Worm (Caenorhabditis elegans): ENCODE results near the gene T24D8.6.

Gene T24D8.6

DNA sequence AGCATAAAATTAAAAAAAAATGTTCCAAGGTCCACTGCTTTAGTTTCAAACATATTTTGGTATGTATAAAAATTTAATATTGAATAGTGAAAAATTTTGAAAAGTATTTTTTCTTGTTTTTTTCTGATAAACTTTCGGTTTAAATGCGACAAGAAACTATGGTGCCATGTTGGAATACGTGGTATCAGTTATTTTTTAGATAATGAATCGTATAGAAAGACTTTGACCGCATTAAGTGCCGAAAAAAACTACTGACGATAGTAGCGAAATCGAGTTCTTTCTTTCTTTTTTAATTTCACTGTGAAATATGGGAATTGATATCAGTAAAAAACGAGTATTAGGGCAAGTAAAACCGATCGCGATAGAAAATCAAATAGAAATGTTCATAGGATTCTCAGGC lies at the start of gene T24D8.6:
T24D8.6 (minus strand) TSS at position 101 of the 400 bp plus-strand sequence.
- no peak for TF ChIP-seq unc-62 (GFP tag; optimal IDR thresholded peaks at IDR 0.05)

DNA sequence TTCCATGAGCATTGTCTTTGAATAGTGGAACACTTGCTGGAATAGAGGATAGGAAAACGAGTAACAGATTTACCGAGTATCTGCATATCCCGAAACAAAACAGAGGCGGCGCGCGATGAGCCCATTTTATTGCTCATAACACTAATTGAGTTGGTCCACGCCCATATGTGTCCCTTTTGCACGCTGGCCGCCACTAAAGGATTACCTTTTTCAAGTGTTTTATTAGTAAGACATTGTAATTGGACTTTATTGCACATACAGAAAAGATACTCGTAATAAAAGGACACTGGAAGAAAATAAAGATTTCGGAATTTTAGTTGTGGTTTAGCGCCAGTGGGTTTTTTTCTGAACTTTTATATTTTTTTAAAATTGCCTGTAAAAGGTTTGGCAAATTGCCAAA lies 47.5 kb upstream of the T24D8.6 start, which contains the start of gene hlh-15:
hlh-15 (minus strand) TSS at position 101 of the 400 bp plus-strand sequence.
- no peak for TF ChIP-seq unc-62 (GFP tag; optimal IDR thresholded peaks at IDR 0.05)

DNA sequence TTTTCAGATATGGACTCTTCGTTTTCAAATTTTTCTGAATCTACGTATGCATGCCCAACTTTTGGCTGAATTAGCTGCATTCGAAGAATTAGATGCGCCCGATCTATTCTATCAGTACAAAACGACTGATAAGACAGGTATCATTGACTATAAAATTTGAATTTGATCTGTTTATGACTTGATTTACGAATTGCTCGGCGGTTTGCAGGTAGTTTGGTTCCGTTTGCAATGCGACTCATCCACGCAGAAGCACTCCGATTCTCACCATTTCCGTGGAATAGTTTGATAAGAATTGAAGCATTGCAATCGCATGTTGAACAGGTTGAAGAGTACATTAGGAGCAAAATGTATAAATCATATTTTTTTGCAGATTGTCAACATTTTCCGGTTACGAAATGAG lies 45.2 kb upstream of the T24D8.6 start:
- no peak for TF ChIP-seq unc-62 (GFP tag; optimal IDR thresholded peaks at IDR 0.05)

- TF ChIP-seq unc-62 (GFP tag; optimal IDR thresholded peaks at IDR 0.05) = no peak
Observed at ce11 chrX:2409243-2409741, 43.5 kb upstream of the T24D8.6 start, which contains the start of the genes C43H6.12 and trpp-12. Gene C43H6.12, plus strand, starts transcription at chrX:2409607. Gene trpp-12, plus strand, starts transcription at chrX:2409691.

DNA sequence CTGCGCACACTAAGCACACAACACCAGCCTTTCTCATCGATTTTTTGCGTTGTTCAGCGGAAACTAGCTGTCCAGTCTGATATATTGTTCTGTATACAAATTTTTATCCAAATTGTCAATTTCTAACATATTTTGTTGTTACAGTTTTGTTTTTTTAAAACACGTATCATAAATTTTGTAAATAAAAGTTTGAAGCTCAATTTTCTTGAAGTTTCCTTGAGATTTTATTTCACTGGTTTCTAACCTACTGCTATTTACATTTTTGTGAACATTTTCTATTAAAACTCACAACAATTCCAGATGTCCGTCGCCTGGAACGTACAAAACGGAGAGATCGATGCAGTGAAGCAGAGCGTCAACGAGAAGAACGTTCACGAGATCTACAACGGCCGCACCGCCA lies 41.4 kb upstream of the T24D8.6 start, which contains the start of gene mtpn-1:
mtpn-1 (plus strand) TSS at position 301 of the 400 bp plus-strand sequence.
- TF ChIP-seq unc-62 (GFP tag; optimal IDR thresholded peaks at IDR 0.05) = no peak

DNA sequence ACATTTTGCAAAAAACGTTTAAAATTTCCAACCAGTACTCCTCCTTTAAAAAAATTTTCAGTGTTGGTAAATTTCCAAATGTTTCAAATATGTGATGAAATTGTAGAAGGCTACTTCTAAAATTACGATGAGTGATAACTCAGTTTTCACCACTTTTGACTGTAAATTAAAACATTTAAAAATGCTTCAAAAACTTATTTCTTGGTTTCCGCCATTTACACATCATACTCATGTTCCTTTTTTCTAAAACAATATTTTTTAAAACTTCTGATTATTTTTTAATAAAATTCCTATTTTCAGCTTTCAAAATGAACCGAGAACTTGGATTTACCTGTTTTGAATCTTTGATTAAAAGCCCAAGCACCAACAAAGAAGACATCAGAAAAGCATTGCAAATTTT lies 37.9 kb upstream of the T24D8.6 start, which contains the start of gene C43H6.4:
C43H6.4 (plus strand) TSS at position 301 of the 400 bp plus-strand sequence.
- no peak for TF ChIP-seq unc-62 (GFP tag; optimal IDR thresholded peaks at IDR 0.05)

- no peak for TF ChIP-seq unc-62 (GFP tag; optimal IDR thresholded peaks at IDR 0.05)
Observed at ce11 chrX:2401883-2402282, 36.1 kb upstream of the T24D8.6 start, which contains the start of gene dhhc-9. Gene dhhc-9, minus strand, starts transcription at chrX:2402036.

DNA sequence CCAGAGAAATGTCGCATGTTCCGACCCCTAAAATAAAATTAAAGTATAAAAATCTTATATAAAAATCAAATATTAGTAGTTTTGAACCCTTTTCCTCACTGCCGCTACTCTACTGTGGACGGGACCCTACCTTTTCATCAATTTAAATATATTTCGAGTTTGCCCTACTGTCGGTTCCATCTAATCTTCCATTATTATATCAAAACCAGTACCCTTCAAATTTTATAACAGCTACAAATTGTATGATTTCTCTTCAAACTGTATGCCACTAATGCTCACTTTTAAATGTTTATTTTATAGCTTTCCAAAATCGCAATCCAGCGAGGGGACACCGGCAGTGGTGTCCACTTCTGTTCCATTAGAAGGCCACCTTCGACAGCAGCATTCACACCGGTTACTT lies 29.2 kb upstream of the T24D8.6 start, which contains the start of gene C43H6.6:
C43H6.6 (plus strand) TSS at position 301 of the 400 bp plus-strand sequence.
- TF ChIP-seq unc-62 (GFP tag; optimal IDR thresholded peaks at IDR 0.05) = no peak

DNA sequence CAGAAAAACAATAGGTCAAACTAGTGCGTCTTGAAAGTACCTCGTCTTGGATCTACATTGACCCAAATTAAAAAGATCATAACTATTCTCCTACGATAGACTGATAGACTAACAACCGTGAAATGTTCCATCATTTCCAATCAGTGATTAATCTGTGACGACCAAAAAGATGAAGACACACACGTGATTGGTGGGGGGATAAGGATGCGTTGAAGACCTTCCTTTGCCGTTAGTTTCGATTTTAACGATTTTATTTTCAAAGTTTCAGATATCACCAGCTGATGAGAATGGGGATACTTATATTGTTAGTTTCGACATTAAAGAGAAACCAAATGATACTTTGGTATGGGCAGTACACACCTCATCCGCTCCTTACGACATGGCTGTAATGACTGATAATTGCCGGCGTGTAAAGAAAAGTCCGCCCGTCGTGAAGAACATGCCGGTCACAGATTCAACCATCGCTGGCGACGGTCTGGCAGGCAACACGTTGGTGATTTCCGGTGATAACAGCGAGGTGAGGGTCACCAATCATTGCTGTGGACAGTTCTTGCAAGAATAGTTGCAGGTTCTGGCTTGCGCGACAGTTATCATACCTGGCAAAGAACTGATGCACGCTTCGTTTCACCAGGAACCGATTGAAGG lies 21.3 kb upstream of the T24D8.6 start:
- no peak for TF ChIP-seq unc-62 (GFP tag; optimal IDR thresholded peaks at IDR 0.05)

ce11 chrX:2385453-2385852 lies 19.7 kb upstream of the T24D8.6 start, which contains the start of gene F47G3.1:
Gene F47G3.1, plus strand, starts transcription at chrX:2385753.
- TF ChIP-seq unc-62 (GFP tag; optimal IDR thresholded peaks at IDR 0.05) = no peak

ce11 chrX:2382227-2382626 lies 16.4 kb upstream of the T24D8.6 start:
- no peak for TF ChIP-seq unc-62 (GFP tag; optimal IDR thresholded peaks at IDR 0.05)

DNA sequence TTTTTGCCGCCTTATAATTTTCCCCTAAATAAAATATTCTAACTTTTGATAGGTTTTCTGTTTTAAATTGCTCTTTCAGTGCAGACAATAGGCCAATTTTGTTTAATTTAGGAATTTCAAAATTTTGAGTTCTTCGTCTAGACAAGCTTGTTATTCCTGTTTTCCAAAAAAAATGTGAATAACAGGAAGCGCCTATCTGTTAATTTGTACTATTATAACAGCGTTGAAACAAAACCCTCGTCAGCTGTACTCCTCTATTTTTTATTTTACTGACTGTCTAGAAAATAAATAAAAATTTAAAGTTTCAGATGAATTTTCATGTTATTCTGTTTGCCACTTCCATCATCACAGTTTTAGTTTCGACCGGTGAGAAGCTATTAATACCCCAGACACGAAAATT lies 15.5 kb upstream of the T24D8.6 start, which contains the start of gene F47G3.4:
F47G3.4 (plus strand) TSS at position 301 of the 400 bp plus-strand sequence.
- no peak for TF ChIP-seq unc-62 (GFP tag; optimal IDR thresholded peaks at IDR 0.05)

DNA sequence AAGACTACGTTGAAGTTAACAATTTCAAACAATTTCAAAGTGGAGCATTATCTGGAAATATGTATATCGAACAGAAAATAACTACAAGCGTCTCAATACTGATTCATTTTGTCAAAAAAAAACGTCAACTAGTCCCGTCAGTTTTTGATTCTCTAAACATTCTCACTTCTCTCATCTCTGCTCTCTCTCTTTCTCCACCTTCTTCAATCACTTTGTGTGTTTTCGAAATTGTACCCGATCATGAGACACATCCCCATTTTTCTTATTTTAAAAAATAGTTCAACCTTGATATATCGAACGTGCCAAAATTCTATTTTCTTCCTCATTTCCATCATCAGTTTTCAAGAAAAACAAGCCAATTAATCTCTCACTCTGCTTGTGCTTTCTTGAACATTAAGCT lies 15.0 kb upstream of the T24D8.6 start:
- no peak for TF ChIP-seq unc-62 (GFP tag; optimal IDR thresholded peaks at IDR 0.05)

- no peak for TF ChIP-seq unc-62 (GFP tag; optimal IDR thresholded peaks at IDR 0.05)
Observed at ce11 chrX:2375300-2376035, 9.7 kb upstream of the T24D8.6 start, which contains the start of gene F47G3.3. Gene F47G3.3, plus strand, starts transcription at chrX:2375985.

ce11 chrX:2372134-2372533 lies 6.3 kb upstream of the T24D8.6 start:
- TF ChIP-seq unc-62 (GFP tag; optimal IDR thresholded peaks at IDR 0.05) = no peak

DNA sequence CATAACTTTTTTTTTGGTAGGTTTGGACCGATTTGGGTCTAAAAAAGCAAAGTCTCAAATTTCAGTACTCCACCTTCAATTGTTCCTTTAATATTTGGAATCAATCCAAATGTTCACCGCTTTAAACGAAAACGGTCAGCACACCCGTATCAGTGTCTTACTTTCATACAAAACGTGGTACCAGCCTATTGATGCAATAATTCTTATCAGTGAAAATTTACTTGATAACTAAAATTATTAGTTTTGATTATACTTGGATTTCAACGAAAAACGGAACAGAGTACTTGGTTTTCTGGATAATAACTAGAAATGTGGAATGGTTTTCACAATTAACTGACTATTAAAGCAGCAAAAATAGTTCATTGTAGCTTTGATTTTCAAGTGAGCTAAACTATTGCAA lies 4.9 kb upstream of the T24D8.6 start:
- TF ChIP-seq unc-62 (GFP tag; optimal IDR thresholded peaks at IDR 0.05) = no peak

Data from whole organism, dauer.